Worm (Caenorhabditis elegans): Measurements from ENCODE around the gene M02B1.4.

The M02B1.4 gene

ce11 chrIV:12825304-12825703 lies at the start of gene M02B1.4:
M02B1.4 (minus strand) TSS chrIV:12825312.
- no peak for TF ChIP-seq ceh-16 (tag; optimal IDR thresholded peaks at IDR 0.05)
- TF ChIP-seq nhr-23 (tag; optimal IDR thresholded peaks at IDR 0.05) = no peak
- TF ChIP-seq sem-4 (tag; optimal IDR thresholded peaks at IDR 0.05) = no peak
- no peak for TF ChIP-seq snpc-4 (tag; optimal IDR thresholded peaks at IDR 0.05)

ce11 chrIV:12871445-12871947 lies 46.4 kb upstream of the M02B1.4 start, which contains the start of gene clec-187:
clec-187 (minus strand) TSS chrIV:12871495.
- TF ChIP-seq ZK546.5 (tag; optimal IDR thresholded peaks at IDR 0.05) (no peak), alr-1 (tag; optimal IDR thresholded peaks at IDR 0.05) (no peak), fos-1 (tag; optimal IDR thresholded peaks at IDR 0.05) (peak; percentile 9), snpc-4 (tag; optimal IDR thresholded peaks at IDR 0.05) (no peak), F13H6.1 (tag; optimal IDR thresholded peaks at IDR 0.05) (no peak)

- no peak for TF ChIP-seq ztf-11 (tag; optimal IDR thresholded peaks at IDR 0.05)
- no peak for TF ChIP-seq lin-39 (tag; optimal IDR thresholded peaks at IDR 0.05)
- TF ChIP-seq mab-5 (tag; optimal IDR thresholded peaks at IDR 0.05) = no peak
- TF ChIP-seq unc-62 (GFP tag; optimal IDR thresholded peaks at IDR 0.05) = no peak
- TF ChIP-seq snpc-4 (tag; optimal IDR thresholded peaks at IDR 0.05) = no peak
- TF ChIP-seq fos-1 (tag; optimal IDR thresholded peaks at IDR 0.05) = no peak
- no peak for TF ChIP-seq sma-3 (GFP tag; optimal IDR thresholded peaks at IDR 0.05)
- no peak for TF ChIP-seq ama-1 (optimal IDR thresholded peaks at IDR 0.05)
- TF ChIP-seq nhr-6 (tag; optimal IDR thresholded peaks at IDR 0.05) = no peak
- TF ChIP-seq blmp-1 (tag; optimal IDR thresholded peaks at IDR 0.05; ENCODE audit: insufficient read depth) = no peak
- TF ChIP-seq sma-9 (GFP tag; optimal IDR thresholded peaks at IDR 0.05) = no peak
- TF ChIP-seq sma-9 (tag; optimal IDR thresholded peaks at IDR 0.05) = no peak
- no peak for TF ChIP-seq skn-1 (tag; optimal IDR thresholded peaks at IDR 0.05)
- TF ChIP-seq peb-1 (tag; optimal IDR thresholded peaks at IDR 0.05) = no peak
- TF ChIP-seq nhr-23 (tag; optimal IDR thresholded peaks at IDR 0.05) = no peak
Measured at ce11 chrIV:12870315-12870714, 45.2 kb upstream of the M02B1.4 start.

ce11 chrIV:12869812-12870211 lies 44.7 kb upstream of the M02B1.4 start:
- no peak for TF ChIP-seq nhr-25 (tag; optimal IDR thresholded peaks at IDR 0.05)
- peak; percentile 28 for TF ChIP-seq snpc-4 (tag; optimal IDR thresholded peaks at IDR 0.05)

- TF ChIP-seq egl-27 (tag; optimal IDR thresholded peaks at IDR 0.05) (no peak), ama-1 (optimal IDR thresholded peaks at IDR 0.05) (no peak), peb-1 (tag; optimal IDR thresholded peaks at IDR 0.05) (no peak), mab-5 (tag; optimal IDR thresholded peaks at IDR 0.05) (no peak), nhr-10 (tag; optimal IDR thresholded peaks at IDR 0.05) (no peak), mbf-1 (tag; optimal IDR thresholded peaks at IDR 0.05) (no peak), lsy-2 (tag; optimal IDR thresholded peaks at IDR 0.05) (no peak), lin-13 (GFP tag; optimal IDR thresholded peaks at IDR 0.05) (no peak), lin-11 (tag; optimal IDR thresholded peaks at IDR 0.05) (no peak), sma-9 (GFP tag; optimal IDR thresholded peaks at IDR 0.05) (no peak), sma-9 (tag; optimal IDR thresholded peaks at IDR 0.05) (no peak), nhr-23 (tag; optimal IDR thresholded peaks at IDR 0.05) (no peak), sem-4 (tag; optimal IDR thresholded peaks at IDR 0.05) (no peak), nhr-6 (tag; optimal IDR thresholded peaks at IDR 0.05) (no peak), nhr-77 (tag; optimal IDR thresholded peaks at IDR 0.05) (no peak), R02D3.7 (tag; optimal IDR thresholded peaks at IDR 0.05) (no peak), zag-1 (tag; optimal IDR thresholded peaks at IDR 0.05) (no peak), Y55F3AM.14 (GFP tag; optimal IDR thresholded peaks at IDR 0.05) (no peak), nhr-12 (tag; optimal IDR thresholded peaks at IDR 0.05) (no peak), blmp-1 (tag; optimal IDR thresholded peaks at IDR 0.05; ENCODE audit: insufficient read depth) (no peak), alr-1 (tag; optimal IDR thresholded peaks at IDR 0.05) (no peak)
Measured at ce11 chrIV:12869383-12869782, 44.3 kb upstream of the M02B1.4 start.

- TF ChIP-seq crh-2 (tag; optimal IDR thresholded peaks at IDR 0.05) (peak; percentile 21), sma-9 (GFP tag; optimal IDR thresholded peaks at IDR 0.05) (peak; percentile 54), sma-9 (tag; optimal IDR thresholded peaks at IDR 0.05) (no peak), snpc-4 (tag; optimal IDR thresholded peaks at IDR 0.05) (no peak), fos-1 (tag; optimal IDR thresholded peaks at IDR 0.05) (peak; percentile 91)
Measured at ce11 chrIV:12865884-12866283, 40.8 kb upstream of the M02B1.4 start, which contains the start of gene clec-186. clec-186 (plus strand) TSS chrIV:12866109.

Data from whole organism, L2 larva.